Worm (Caenorhabditis elegans) whole organism, midembryonic: Measurements from ENCODE around the gene col-113.

Experiments used
- T22C8.4 ChIP-seq: fragments of 200-800 bp; sonication (Bioruptor generic); IDR thresholded peaks from 2 replicates; pipeline ENCODE4 v1.3.6; 2022; ENCODE audit warnings: missing genetic modification characterization, missing compliant biosample characterization
- flt-1 ChIP-seq: fragments of 200-800 bp; sonication (Bioruptor generic); IDR thresholded peaks from 2 replicates; pipeline ENCODE4 v1.3.6; 2022; ENCODE audit warnings: missing genetic modification characterization, missing compliant biosample characterization
- klf-2 ChIP-seq: fragments of 200-800 bp; sonication (Bioruptor generic); conservative IDR thresholded peaks from 2 replicates; pipeline ENCODE4 v1.3.6; 2022; ENCODE audit warnings: missing genetic modification reagents, missing genetic modification characterization, missing compliant biosample characterization
- med-1 ChIP-seq: sonication (generic microtip); optimal IDR thresholded peaks from 2 replicates; lab custom pipeline; 2017; ENCODE audit warnings: missing genetic modification characterization, mild to moderate bottlenecking, missing compliant biosample characterization, antibody characterized with exemption, missing genetic modification reagents; ENCODE audit not compliant: insufficient read depth
- ref-1 ChIP-seq: fragments of 200-800 bp; sonication (Bioruptor generic); conservative IDR thresholded peaks from 2 replicates; pipeline ENCODE4 v1.3.6; 2022; ENCODE audit warnings: missing genetic modification reagents, missing genetic modification characterization, missing compliant biosample characterization
- tab-1 ChIP-seq: fragments of 200-800 bp; sonication (Bioruptor generic); IDR thresholded peaks from 2 replicates; pipeline ENCODE4 v1.3.6; 2022; ENCODE audit warnings: missing genetic modification characterization, missing compliant biosample characterization
- ztf-29 ChIP-seq: fragments of 200-800 bp; sonication (Bioruptor generic); IDR thresholded peaks from 2 replicates; pipeline ENCODE4 v1.3.6; 2022; ENCODE audit warnings: missing genetic modification reagents, missing genetic modification characterization, missing compliant biosample characterization

DNA sequence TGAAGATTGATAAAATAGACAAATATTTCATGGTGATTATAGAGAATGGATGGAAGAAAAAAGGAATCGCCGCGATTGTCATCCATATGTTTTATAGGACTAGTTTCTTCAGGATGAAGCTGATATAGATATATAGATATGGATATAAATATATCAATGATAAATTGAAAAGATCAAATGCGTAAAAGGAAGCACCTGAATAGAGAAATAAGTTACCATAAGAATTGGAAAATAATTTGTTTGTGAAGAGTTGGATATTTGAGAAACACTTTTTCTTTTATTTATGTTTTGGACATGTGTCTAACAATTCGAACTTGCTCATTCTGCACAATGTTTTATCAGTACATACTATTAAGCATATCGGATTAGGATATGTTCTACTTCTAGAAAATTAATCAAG, 35.7 kb upstream of the col-113 start, which contains the start of gene C42D4.13:
- TF ChIP-seq med-1 (GFP tag; lab: Kevin White, UChicago), result no peak
- TF ChIP-seq ref-1 (GFP tag; lab: Robert Waterston, UW), result no peak
- no peak for TF ChIP-seq klf-2 (GFP tag; lab: Robert Waterston, UW)
- no peak for TF ChIP-seq ztf-29
- TF ChIP-seq tab-1 (GFP tag; lab: Robert Waterston, UW), result no peak
- no peak for TF ChIP-seq T22C8.4 (GFP tag; lab: Robert Waterston, UW)
- TF ChIP-seq flt-1 (GFP tag; lab: Robert Waterston, UW), result no peak
